Worm (Caenorhabditis elegans) whole organism, mixed stage, embryonic: Measurements from ENCODE around the gene Y17G9B.5.

Experiments
- drap-1 ChIP-seq: fragments of 200-800 bp; sonication (Bioruptor generic); optimal IDR thresholded peaks from 3 replicates; lab custom pipeline; 2018; ENCODE audit warnings: mild to moderate bottlenecking, missing genetic modification characterization, missing compliant biosample characterization
- elt-3 ChIP-seq: fragments of 150-350 bp; optimal IDR thresholded peaks from 2 replicates; lab custom pipeline; 2014; ENCODE audit warnings: missing biosample characterization, missing genetic modification characterization
- flh-1 ChIP-seq: fragments of 200-800 bp; sonication (Bioruptor generic); optimal IDR thresholded peaks from 2 replicates; lab custom pipeline; 2018; ENCODE audit warnings: mild to moderate bottlenecking, missing genetic modification characterization, moderate library complexity, missing compliant biosample characterization
- hlh-1 ChIP-seq: fragments of 150-350 bp; optimal IDR thresholded peaks from 2 replicates; lab custom pipeline; 2014; ENCODE audit warnings: missing biosample characterization, missing genetic modification reagents, missing genetic modification characterization
- lin-13 ChIP-seq: fragments of 150-350 bp; optimal IDR thresholded peaks from 2 replicates; lab custom pipeline; 2014; ENCODE audit warnings: missing biosample characterization, missing genetic modification characterization
- lsy-2 ChIP-seq: fragments of 150-350 bp; optimal IDR thresholded peaks from 2 replicates; lab custom pipeline; 2014; ENCODE audit warnings: missing biosample characterization, missing genetic modification characterization
- nhr-12 ChIP-seq: fragments of 150-350 bp; optimal IDR thresholded peaks from 2 replicates; lab custom pipeline; 2014; ENCODE audit warnings: missing biosample characterization, missing genetic modification characterization
- nhr-237 ChIP-seq: fragments of 150-350 bp; optimal IDR thresholded peaks from 2 replicates; lab custom pipeline; 2014; ENCODE audit warnings: missing biosample characterization, missing genetic modification characterization
- sptf-1 ChIP-seq: sonication (generic microtip); optimal IDR thresholded peaks from 2 replicates; lab custom pipeline; 2017; ENCODE audit warnings: mild to moderate bottlenecking, missing genetic modification characterization, moderate library complexity, missing compliant biosample characterization
- unc-39 ChIP-seq: fragments of 150-350 bp; optimal IDR thresholded peaks from 2 replicates; lab custom pipeline; 2014; ENCODE audit warnings: missing biosample characterization, missing genetic modification characterization
- ztf-11 ChIP-seq: fragments of 150-350 bp; optimal IDR thresholded peaks from 2 replicates; lab custom pipeline; 2014; ENCODE audit warnings: missing biosample characterization, missing genetic modification characterization

ce11 chrIV:4705182-4705581, 44.9 kb upstream of the Y17G9B.5 start:
- TF ChIP-seq unc-39 (no peak), ztf-11 (tag; lab: Kevin White, UChicago) (no peak), lin-13 (tag; lab: Kevin White, UChicago) (no peak), drap-1 (GFP tag; lab: Kevin White, UChicago) (no peak), lsy-2 (tag; lab: Kevin White, UChicago) (no peak), hlh-1 (tag; lab: Kevin White, UChicago) (no peak), flh-1 (GFP tag; lab: Kevin White, UChicago) (no peak), nhr-12 (tag; lab: Kevin White, UChicago) (no peak), sptf-1 (peak; percentile 54), elt-3 (tag; lab: Kevin White, UChicago) (no peak), nhr-237 (tag; lab: Kevin White, UChicago) (no peak)
